3 worm cellular contexts compared by ENCODE assay signal in genomic region chrIII:5678935-5679334, ce11.
TF ChIP-seq lines count a peak whose summit lies in the region.

Gene ska-3, minus strand, starts transcription at chrIII:5679005.
Gene rps-12, plus strand, starts transcription at chrIII:5679298.

TF ChIP-seq in whole organism, L1 larva, 84 proteins besides CTCF, POLR2A, EP300 and RAD21 (continued from another document and continues in another):
- TF ChIP-seq nhr-237 (tag; optimal IDR thresholded peaks at IDR 0.05; lab: Kevin White, UChicago) (peak; percentile 98), vab-15 (tag; optimal IDR thresholded peaks at IDR 0.05; lab: Kevin White, UChicago) (peak; percentile 96), ztf-4 (tag; optimal IDR thresholded peaks at IDR 0.05; lab: Kevin White, UChicago) (peak; percentile 98), aha-1 (tag; optimal IDR thresholded peaks at IDR 0.05; lab: Kevin White, UChicago) (peak; percentile 91), elt-3 (tag; optimal IDR thresholded peaks at IDR 0.05; lab: Kevin White, UChicago) (peak; percentile 96 to 100 (median 99)), aly-2 (tag; optimal IDR thresholded peaks at IDR 0.05; lab: Kevin White, UChicago) (peak; percentile 98), nhr-12 (tag; optimal IDR thresholded peaks at IDR 0.05; lab: Kevin White, UChicago) (peak; percentile 58), mep-1 (tag; optimal IDR thresholded peaks at IDR 0.05; lab: Kevin White, UChicago) (peak; percentile 100), C16A3.4 (tag; optimal IDR thresholded peaks at IDR 0.05; lab: Kevin White, UChicago) (peak; percentile 100), egl-27 (tag; optimal IDR thresholded peaks at IDR 0.05; lab: Kevin White, UChicago) (peak; percentile 90 to 92), sup-37 (GFP tag; optimal IDR thresholded peaks at IDR 0.05; lab: Kevin White, UChicago) (peak; percentile 93), jun-1 (tag; optimal IDR thresholded peaks at IDR 0.05; lab: Kevin White, UChicago) (peak; percentile 98), C34B4.2 (tag; optimal IDR thresholded peaks at IDR 0.05; lab: Kevin White, UChicago) (peak; percentile 88), C04F5.9 (tag; optimal IDR thresholded peaks at IDR 0.05; lab: Kevin White, UChicago) (peak; percentile 96), nhr-76 (tag; optimal IDR thresholded peaks at IDR 0.05; lab: Kevin White, UChicago) (peak; percentile 82), tbx-2 (tag; optimal IDR thresholded peaks at IDR 0.05; lab: Kevin White, UChicago) (peak; percentile 99), pqm-1 (tag; optimal IDR thresholded peaks at IDR 0.05; lab: Kevin White, UChicago) (no peak), swsn-7 (tag; optimal IDR thresholded peaks at IDR 0.05; lab: Kevin White, UChicago) (peak; percentile 99), blmp-1 (tag; optimal IDR thresholded peaks at IDR 0.05; lab: Kevin White, UChicago) (peak; percentile 92), mef-2 (tag; optimal IDR thresholded peaks at IDR 0.05; lab: Kevin White, UChicago) (peak; percentile 94), ets-5 (GFP tag; IDR thresholded peaks at IDR 0.05; lab: Robert Waterston, UW) (no peak), pax-3 (tag; optimal IDR thresholded peaks at IDR 0.05; lab: Kevin White, UChicago) (peak; percentile 94), lin-39 (tag; optimal IDR thresholded peaks at IDR 0.05; lab: Kevin White, UChicago) (peak; percentile 97), ztf-11 (tag; optimal IDR thresholded peaks at IDR 0.05; lab: Kevin White, UChicago) (peak; percentile 29 to 93), nhr-20 (tag; optimal IDR thresholded peaks at IDR 0.05; lab: Kevin White, UChicago) (peak; percentile 99), unc-86 (tag; optimal IDR thresholded peaks at IDR 0.05; lab: Kevin White, UChicago) (peak; percentile 99), egl-13 (tag; optimal IDR thresholded peaks at IDR 0.05; lab: Kevin White, UChicago) (peak; percentile 96), nhr-71 (tag; optimal IDR thresholded peaks at IDR 0.05; lab: Kevin White, UChicago) (peak; percentile 99), xbp-1 (tag; optimal IDR thresholded peaks at IDR 0.05; lab: Kevin White, UChicago) (peak; percentile 99), mab-9 (GFP tag; IDR thresholded peaks at IDR 0.05; lab: Robert Waterston, UW) (peak; percentile 94), hpl-2 (GFP tag; optimal IDR thresholded peaks at IDR 0.05; lab: Kevin White, UChicago) (peak; percentile 96), fkh-10 (GFP tag; optimal IDR thresholded peaks at IDR 0.05; lab: Kevin White, UChicago) (peak; percentile 99), snu-23 (GFP tag; optimal IDR thresholded peaks at IDR 0.05; lab: Kevin White, UChicago) (peak; percentile 99), lin-15B (tag; optimal IDR thresholded peaks at IDR 0.05; lab: Kevin White, UChicago) (peak; percentile 100), nhr-90 (tag; optimal IDR thresholded peaks at IDR 0.05; lab: Kevin White, UChicago; ENCODE audit: poor library complexity) (peak; percentile 99), nhr-47 (tag; optimal IDR thresholded peaks at IDR 0.05; lab: Kevin White, UChicago) (peak; percentile 99), nhr-84 (tag; optimal IDR thresholded peaks at IDR 0.05; lab: Kevin White, UChicago) (no peak), nhr-28 (tag; optimal IDR thresholded peaks at IDR 0.05; lab: Kevin White, UChicago) (peak; percentile 19), fkh-8 (tag; optimal IDR thresholded peaks at IDR 0.05; lab: Kevin White, UChicago) (peak; percentile 99), ceh-63 (GFP tag; optimal IDR thresholded peaks at IDR 0.05; lab: Kevin White, UChicago) (peak; percentile 83), lin-13 (GFP tag; optimal IDR thresholded peaks at IDR 0.05; lab: Kevin White, UChicago) (peak; percentile 99), ceh-90 (tag; optimal IDR thresholded peaks at IDR 0.05; lab: Kevin White, UChicago) (peak; percentile 69), nhr-77 (tag; optimal IDR thresholded peaks at IDR 0.05; lab: Kevin White, UChicago) (peak; percentile 99), ces-1 (GFP tag; optimal IDR thresholded peaks at IDR 0.05; lab: Kevin White, UChicago) (no peak)

TF ChIP-seq in whole organism, L3 larva, 47 proteins besides CTCF, POLR2A, EP300 and RAD21 (continued from another document):
- TF ChIP-seq snpc-4 (tag; optimal IDR thresholded peaks at IDR 0.05; lab: Kevin White, UChicago) (peak; percentile 94), aly-2 (tag; optimal IDR thresholded peaks at IDR 0.05; lab: Kevin White, UChicago) (no peak), lsy-12 (tag; optimal IDR thresholded peaks at IDR 0.05; lab: Kevin White, UChicago) (peak; percentile 99), lin-39 (tag; optimal IDR thresholded peaks at IDR 0.05; lab: Kevin White, UChicago) (peak; percentile 99), zag-1 (tag; optimal IDR thresholded peaks at IDR 0.05; lab: Kevin White, UChicago) (peak; percentile 70), pha-4 (tag; optimal IDR thresholded peaks at IDR 0.05; lab: Kevin White, UChicago) (peak; percentile 100), nhr-237 (tag; optimal IDR thresholded peaks at IDR 0.05; lab: Kevin White, UChicago) (no peak), unc-39 (tag; optimal IDR thresholded peaks at IDR 0.05; lab: Kevin White, UChicago) (no peak), pqm-1 (tag; optimal IDR thresholded peaks at IDR 0.05; lab: Kevin White, UChicago) (peak; percentile 94), ceh-28 (tag; optimal IDR thresholded peaks at IDR 0.05; lab: Kevin White, UChicago) (peak; percentile 94), hmg-11 (tag; optimal IDR thresholded peaks at IDR 0.05; lab: Kevin White, UChicago) (peak; percentile 71), mdl-1 (tag; optimal IDR thresholded peaks at IDR 0.05; lab: Kevin White, UChicago) (peak; percentile 86), nhr-28 (tag; optimal IDR thresholded peaks at IDR 0.05; lab: Kevin White, UChicago) (peak; percentile 42), tbx-2 (tag; optimal IDR thresholded peaks at IDR 0.05; lab: Kevin White, UChicago) (peak; percentile 92), nhr-11 (tag; optimal IDR thresholded peaks at IDR 0.05; lab: Kevin White, UChicago) (peak; percentile 96), nhr-67 (tag; optimal IDR thresholded peaks at IDR 0.05; lab: Kevin White, UChicago) (peak; percentile 63), R02D3.7 (tag; optimal IDR thresholded peaks at IDR 0.05; lab: Kevin White, UChicago) (peak; percentile 100), nfya-1 (tag; optimal IDR thresholded peaks at IDR 0.05; lab: Kevin White, UChicago; ENCODE audit: insufficient read depth) (peak; percentile 99), ztf-4 (tag; optimal IDR thresholded peaks at IDR 0.05; lab: Kevin White, UChicago) (peak; percentile 92), skn-1 (tag; optimal IDR thresholded peaks at IDR 0.05; lab: Kevin White, UChicago) (peak; percentile 95), jun-1 (tag; optimal IDR thresholded peaks at IDR 0.05; lab: Kevin White, UChicago) (peak; percentile 98), lin-15B (tag; optimal IDR thresholded peaks at IDR 0.05; lab: Kevin White, UChicago) (peak; percentile 100), egl-27 (tag; optimal IDR thresholded peaks at IDR 0.05; lab: Kevin White, UChicago) (peak; percentile 93), nhr-43 (tag; optimal IDR thresholded peaks at IDR 0.05; lab: Kevin White, UChicago; ENCODE audit: poor library complexity, severe bottlenecking) (peak; percentile 98), nhr-12 (tag; optimal IDR thresholded peaks at IDR 0.05; lab: Kevin White, UChicago) (no peak), unc-62 (GFP tag; optimal IDR thresholded peaks at IDR 0.05; lab: Kevin White, UChicago) (peak; percentile 87), fkh-10 (GFP tag; optimal IDR thresholded peaks at IDR 0.05; lab: Kevin White, UChicago) (peak; percentile 97), fkh-2 (tag; optimal IDR thresholded peaks at IDR 0.05; lab: Kevin White, UChicago) (peak; percentile 54)

TF ChIP-seq in whole organism, young adult, 124 proteins besides CTCF, POLR2A, EP300 and RAD21 (continued from another document and continues in another):
- TF ChIP-seq F23B12.7 (tag; optimal IDR thresholded peaks at IDR 0.05; lab: Kevin White, UChicago; ENCODE audit: insufficient read depth) = peak; percentile 98
- TF ChIP-seq tlf-1 (GFP tag; optimal IDR thresholded peaks at IDR 0.05; lab: Kevin White, UChicago) = peak; percentile 96
- no peak for TF ChIP-seq F37B4.10 (GFP tag; IDR thresholded peaks at IDR 0.05; lab: Robert Waterston, UW)
- TF ChIP-seq mxl-1 (tag; optimal IDR thresholded peaks at IDR 0.05; lab: Kevin White, UChicago) = no peak
- peak; percentile 81 for TF ChIP-seq B0019.2 (GFP tag; conservative IDR thresholded peaks at IDR 0.05; lab: Robert Waterston, UW)
- TF ChIP-seq let-607 (tag; optimal IDR thresholded peaks at IDR 0.05; lab: Kevin White, UChicago) = peak; percentile 75 to 89
- no peak for TF ChIP-seq ceh-79 (tag; optimal IDR thresholded peaks at IDR 0.05; lab: Kevin White, UChicago)
- TF ChIP-seq T07F8.4 (tag; optimal IDR thresholded peaks at IDR 0.05; lab: Kevin White, UChicago) = no peak
- peak; percentile 79 for TF ChIP-seq ztf-18 (tag; optimal IDR thresholded peaks at IDR 0.05; lab: Kevin White, UChicago)
- TF ChIP-seq hlh-26 (GFP tag; conservative IDR thresholded peaks at IDR 0.05; lab: Robert Waterston, UW) = no peak
- peak; percentile 94 for TF ChIP-seq C17E4.6 (GFP tag; IDR thresholded peaks at IDR 0.05; lab: Robert Waterston, UW)
- TF ChIP-seq let-526 (GFP tag; IDR thresholded peaks at IDR 0.05; lab: Robert Waterston, UW) = peak; percentile 96
- TF ChIP-seq attf-3 (GFP tag; conservative IDR thresholded peaks at IDR 0.05; lab: Robert Waterston, UW) = peak; percentile 82
- no peak for TF ChIP-seq fkh-3 (tag; optimal IDR thresholded peaks at IDR 0.05; lab: Kevin White, UChicago)
- peak; percentile 78 for TF ChIP-seq snpc-4 (GFP tag; optimal IDR thresholded peaks at IDR 0.05; lab: Kevin White, UChicago)
- TF ChIP-seq snpc-4 (tag; optimal IDR thresholded peaks at IDR 0.05; lab: Kevin White, UChicago) = peak; percentile 77 to 88 (median 86)
- TF ChIP-seq sdz-38 (tag; optimal IDR thresholded peaks at IDR 0.05; lab: Kevin White, UChicago) = no peak
- peak; percentile 83 for TF ChIP-seq nhr-80 (tag; optimal IDR thresholded peaks at IDR 0.05; lab: Kevin White, UChicago)
- peak; percentile 95 for TF ChIP-seq ztf-26 (tag; optimal IDR thresholded peaks at IDR 0.05; lab: Kevin White, UChicago)
- TF ChIP-seq repo-1 (tag; optimal IDR thresholded peaks at IDR 0.05; lab: Kevin White, UChicago) = peak; percentile 90
- TF ChIP-seq atf-7 (tag; optimal IDR thresholded peaks at IDR 0.05; lab: Kevin White, UChicago) = peak; percentile 86
- TF ChIP-seq F57C9.4 (tag; optimal IDR thresholded peaks at IDR 0.05; lab: Kevin White, UChicago) = no peak
- TF ChIP-seq lag-1 (GFP tag; IDR thresholded peaks at IDR 0.05; lab: Robert Waterston, UW) = no peak
- TF ChIP-seq gei-17 (GFP tag; optimal IDR thresholded peaks at IDR 0.05; lab: Kevin White, UChicago) = peak; percentile 79
- TF ChIP-seq egrh-3 (GFP tag; IDR thresholded peaks at IDR 0.05; lab: Robert Waterston, UW) = peak; percentile 42; the same call in 1 of the 2 replicates
- no peak for TF ChIP-seq dpff-1 (tag; optimal IDR thresholded peaks at IDR 0.05; lab: Kevin White, UChicago)
- no peak for TF ChIP-seq nfya-2 (GFP tag; IDR thresholded peaks at IDR 0.05; lab: Robert Waterston, UW)
- TF ChIP-seq him-1 (tag; optimal IDR thresholded peaks at IDR 0.05; lab: Kevin White, UChicago) = peak; percentile 84
- TF ChIP-seq egl-18 (GFP tag; IDR thresholded peaks at IDR 0.05; lab: Robert Waterston, UW) = peak; percentile 89
- TF ChIP-seq lin-54 (GFP tag; optimal IDR thresholded peaks at IDR 0.05; lab: Kevin White, UChicago) = peak; percentile 98
- TF ChIP-seq F52B5.7 (tag; optimal IDR thresholded peaks at IDR 0.05; lab: Kevin White, UChicago) = peak; percentile 66
- TF ChIP-seq aptf-2 (GFP tag; conservative IDR thresholded peaks at IDR 0.05; lab: Robert Waterston, UW) = peak; percentile 74
- peak; percentile 87 for TF ChIP-seq ceh-91 (GFP tag; IDR thresholded peaks at IDR 0.05; lab: Robert Waterston, UW)
- TF ChIP-seq unc-130 (GFP tag; optimal IDR thresholded peaks at IDR 0.05; lab: Kevin White, UChicago) = peak; percentile 70
- TF ChIP-seq athp-1 (tag; optimal IDR thresholded peaks at IDR 0.05; lab: Kevin White, UChicago) = peak; percentile 93
- TF ChIP-seq madf-10 (tag; optimal IDR thresholded peaks at IDR 0.05; lab: Kevin White, UChicago) = peak; percentile 88
- peak; percentile 99 for TF ChIP-seq pha-4 (tag; optimal IDR thresholded peaks at IDR 0.05; lab: Kevin White, UChicago)
- peak; percentile 97 for TF ChIP-seq ZK185.1 (tag; optimal IDR thresholded peaks at IDR 0.05; lab: Kevin White, UChicago; ENCODE audit: poor library complexity, severe bottlenecking)
- TF ChIP-seq rec-8 (tag; optimal IDR thresholded peaks at IDR 0.05; lab: Kevin White, UChicago) = no peak
- TF ChIP-seq lir-1 (GFP tag; conservative IDR thresholded peaks at IDR 0.05; lab: Robert Waterston, UW) = peak; percentile 95
- peak; percentile 95 for TF ChIP-seq hmg-1.2 (GFP tag; IDR thresholded peaks at IDR 0.05; lab: Robert Waterston, UW)
- TF ChIP-seq snpc-1.3 (tag; optimal IDR thresholded peaks at IDR 0.05; lab: Kevin White, UChicago; ENCODE audit: insufficient read depth) = peak; percentile 88
- peak; percentile 48 to 99 (median 88) for TF ChIP-seq lin-35 (GFP tag; optimal IDR thresholded peaks at IDR 0.05; lab: Kevin White, UChicago)
- no peak for TF ChIP-seq hlh-12 (tag; optimal IDR thresholded peaks at IDR 0.05; lab: Kevin White, UChicago)
- peak; percentile 93 for TF ChIP-seq efl-1 (GFP tag; optimal IDR thresholded peaks at IDR 0.05; lab: Kevin White, UChicago)
- no peak for TF ChIP-seq ccch-3 (GFP tag; optimal IDR thresholded peaks at IDR 0.05; lab: Kevin White, UChicago)
- peak; percentile 85 for TF ChIP-seq somi-1 (GFP tag; optimal IDR thresholded peaks at IDR 0.05; lab: Kevin White, UChicago)
- TF ChIP-seq nhr-90 (tag; optimal IDR thresholded peaks at IDR 0.05; lab: Kevin White, UChicago) = peak; percentile 26
- TF ChIP-seq ztf-6 (GFP tag; IDR thresholded peaks at IDR 0.05; lab: Robert Waterston, UW) = peak; percentile 86
- TF ChIP-seq F39B2.1 (GFP tag; IDR thresholded peaks at IDR 0.05; lab: Robert Waterston, UW) = 0 out of 2 replicates have a peak, but pooled peaks have one; percentile 55
- no peak for TF ChIP-seq attf-6 (GFP tag; IDR thresholded peaks at IDR 0.05; lab: Robert Waterston, UW)
- peak; percentile 17 for TF ChIP-seq rpc-1 (optimal IDR thresholded peaks at IDR 0.05; lab: Kevin White, UChicago)
- peak; percentile 0 for TF ChIP-seq rpc-1 (tag; optimal IDR thresholded peaks at IDR 0.05; lab: Kevin White, UChicago)
- TF ChIP-seq ztf-22 (GFP tag; optimal IDR thresholded peaks at IDR 0.05; lab: Kevin White, UChicago) = peak; percentile 47
- peak; percentile 80 for TF ChIP-seq B0336.3 (GFP tag; IDR thresholded peaks at IDR 0.05; lab: Robert Waterston, UW)
- TF ChIP-seq hsf-1 (GFP tag; IDR thresholded peaks at IDR 0.05; lab: Robert Waterston, UW) = peak; percentile 82
- peak; percentile 92 for TF ChIP-seq dpl-1 (GFP tag; optimal IDR thresholded peaks at IDR 0.05; lab: Kevin White, UChicago)
- TF ChIP-seq xnd-1 (tag; optimal IDR thresholded peaks at IDR 0.05; lab: Kevin White, UChicago) = peak; percentile 73
- TF ChIP-seq tbx-9 (tag; optimal IDR thresholded peaks at IDR 0.05; lab: Kevin White, UChicago; ENCODE audit: borderline replicate concordance) = no peak
- peak; percentile 96 for TF ChIP-seq K11D2.4 (GFP tag; IDR thresholded peaks at IDR 0.05; lab: Robert Waterston, UW)
- TF ChIP-seq attf-5 (GFP tag; optimal IDR thresholded peaks at IDR 0.05; lab: Kevin White, UChicago) = peak; percentile 99
- peak; percentile 96 for TF ChIP-seq madf-3 (GFP tag; IDR thresholded peaks at IDR 0.05; lab: Robert Waterston, UW)
- TF ChIP-seq lin-26 (GFP tag; IDR thresholded peaks at IDR 0.05; lab: Robert Waterston, UW) = no peak; the same call in 1 of the 2 replicates
- TF ChIP-seq mes-4 (tag; optimal IDR thresholded peaks at IDR 0.05; lab: Kevin White, UChicago) = no peak
- no peak for TF ChIP-seq F55B11.4 (tag; optimal IDR thresholded peaks at IDR 0.05; lab: Kevin White, UChicago; ENCODE audit: borderline replicate concordance, insufficient read depth)
- no peak for TF ChIP-seq ets-4 (GFP tag; optimal IDR thresholded peaks at IDR 0.05; lab: Kevin White, UChicago)
- no peak for TF ChIP-seq egl-44 (GFP tag; IDR thresholded peaks at IDR 0.05; lab: Robert Waterston, UW)
- no peak for TF ChIP-seq die-1 (tag; optimal IDR thresholded peaks at IDR 0.05; lab: Kevin White, UChicago)
- no peak for TF ChIP-seq bed-1 (GFP tag; IDR thresholded peaks at IDR 0.05; lab: Robert Waterston, UW)
